Worm (Caenorhabditis elegans): ENCODE data around the gene clec-52.

clec-52 gene

ce11 chrIV:8161774-8162173 lies 6.8 kb downstream of the clec-52 start:
- TF ChIP-seq lin-13 (tag; optimal IDR thresholded peaks at IDR 0.05), result no peak
- no peak for TF ChIP-seq unc-120 (tag; optimal IDR thresholded peaks at IDR 0.05; ENCODE audit: poor library complexity, severe bottlenecking)
- no peak for TF ChIP-seq hlh-1 (tag; optimal IDR thresholded peaks at IDR 0.05)
- no peak for TF ChIP-seq snpc-4 (tag; optimal IDR thresholded peaks at IDR 0.05)
- no peak for TF ChIP-seq pha-4 (tag; optimal IDR thresholded peaks at IDR 0.05)
- no peak for TF ChIP-seq nhr-12 (tag; optimal IDR thresholded peaks at IDR 0.05)
- TF ChIP-seq unc-39 (tag; optimal IDR thresholded peaks at IDR 0.05), result no peak
- no peak for TF ChIP-seq M03D4.4 (tag; optimal IDR thresholded peaks at IDR 0.05)
- no peak for TF ChIP-seq zip-8 (tag; optimal IDR thresholded peaks at IDR 0.05)
- TF ChIP-seq nhr-28 (tag; optimal IDR thresholded peaks at IDR 0.05), result no peak
- no peak for TF ChIP-seq sptf-1 (tag; optimal IDR thresholded peaks at IDR 0.05)
- no peak for TF ChIP-seq bed-3 (GFP tag; optimal IDR thresholded peaks at IDR 0.05)
- no peak for TF ChIP-seq mab-5 (tag; optimal IDR thresholded peaks at IDR 0.05)
- no peak for TF ChIP-seq ceh-39 (tag; optimal IDR thresholded peaks at IDR 0.05)
- TF ChIP-seq ham-2 (GFP tag; optimal IDR thresholded peaks at IDR 0.05), result no peak

DNA sequence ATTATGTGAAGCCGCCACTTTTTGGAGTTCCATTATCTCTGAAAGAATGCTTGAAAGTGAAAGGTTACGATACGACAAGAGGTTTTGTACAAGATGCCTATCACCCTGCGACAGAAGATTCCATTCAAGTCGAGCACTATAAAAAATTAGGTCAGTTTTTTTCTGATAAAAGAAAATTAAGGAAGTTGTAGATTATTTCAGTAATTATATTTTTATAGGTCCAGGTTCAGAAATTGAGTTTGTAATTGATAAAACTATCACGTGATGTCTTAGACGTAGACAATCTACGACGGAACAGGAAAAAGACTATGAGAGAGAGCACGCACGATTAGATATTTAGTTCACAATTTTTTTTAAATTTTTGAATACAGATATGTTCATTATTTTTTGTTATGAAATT lies 8.6 kb downstream of the clec-52 start:
- no peak for TF ChIP-seq snpc-4 (tag; optimal IDR thresholded peaks at IDR 0.05)
- TF ChIP-seq nhr-237 (tag; optimal IDR thresholded peaks at IDR 0.05), result no peak
- TF ChIP-seq tbx-8 (GFP tag; optimal IDR thresholded peaks at IDR 0.05), result no peak
- no peak for TF ChIP-seq mep-1 (tag; optimal IDR thresholded peaks at IDR 0.05)
- TF ChIP-seq lin-13 (tag; optimal IDR thresholded peaks at IDR 0.05), result no peak
- TF ChIP-seq ces-1 (GFP tag; optimal IDR thresholded peaks at IDR 0.05), result no peak
- TF ChIP-seq drap-1 (GFP tag; optimal IDR thresholded peaks at IDR 0.05), result no peak
- no peak for TF ChIP-seq unc-120 (tag; optimal IDR thresholded peaks at IDR 0.05; ENCODE audit: poor library complexity, severe bottlenecking)
- no peak for TF ChIP-seq mab-5 (tag; optimal IDR thresholded peaks at IDR 0.05)
- no peak for TF ChIP-seq pha-4 (tag; optimal IDR thresholded peaks at IDR 0.05)
- TF ChIP-seq lin-32 (GFP tag; optimal IDR thresholded peaks at IDR 0.05), result no peak
- TF ChIP-seq nhr-2 (tag; optimal IDR thresholded peaks at IDR 0.05), result no peak
- no peak for TF ChIP-seq hlh-1 (tag; optimal IDR thresholded peaks at IDR 0.05)
- TF ChIP-seq elt-3 (tag; optimal IDR thresholded peaks at IDR 0.05), result no peak
- TF ChIP-seq ztf-11 (tag; optimal IDR thresholded peaks at IDR 0.05), result no peak

- TF ChIP-seq ceh-43 (GFP tag; optimal IDR thresholded peaks at IDR 0.05), result no peak
- no peak for TF ChIP-seq ces-1 (GFP tag; optimal IDR thresholded peaks at IDR 0.05)
- no peak for TF ChIP-seq blmp-1 (tag; optimal IDR thresholded peaks at IDR 0.05)
- TF ChIP-seq elt-3 (tag; optimal IDR thresholded peaks at IDR 0.05), result no peak
- no peak for TF ChIP-seq mab-5 (tag; optimal IDR thresholded peaks at IDR 0.05)
- TF ChIP-seq ztf-11 (tag; optimal IDR thresholded peaks at IDR 0.05), result no peak
- no peak for TF ChIP-seq ham-2 (GFP tag; optimal IDR thresholded peaks at IDR 0.05)
- TF ChIP-seq zip-8 (tag; optimal IDR thresholded peaks at IDR 0.05), result no peak
- no peak for TF ChIP-seq drap-1 (GFP tag; optimal IDR thresholded peaks at IDR 0.05)
- no peak for TF ChIP-seq mep-1 (tag; optimal IDR thresholded peaks at IDR 0.05)
- TF ChIP-seq unc-39 (tag; optimal IDR thresholded peaks at IDR 0.05), result no peak
- TF ChIP-seq elt-1 (tag; optimal IDR thresholded peaks at IDR 0.05; ENCODE audit: borderline replicate concordance, insufficient read depth), result no peak
- no peak for TF ChIP-seq cnd-1 (tag; optimal IDR thresholded peaks at IDR 0.05)
- no peak for TF ChIP-seq ceh-83 (GFP tag; optimal IDR thresholded peaks at IDR 0.05)
These were observed 9.5 kb downstream of the clec-52 start, which contains the start of gene faah-1 for ce11 chrIV:8159087-8159486. Gene faah-1, plus strand, starts transcription at chrIV:8159387.

ce11 chrIV:8157161-8157560 lies 11.4 kb downstream of the clec-52 start, which contains the start of gene B0218.5:
Gene B0218.5, minus strand, starts transcription at chrIV:8157261.
- TF ChIP-seq unc-120 (tag; optimal IDR thresholded peaks at IDR 0.05; ENCODE audit: poor library complexity, severe bottlenecking) (no peak), unc-62 (GFP tag; optimal IDR thresholded peaks at IDR 0.05) (no peak), sem-2 (GFP tag; optimal IDR thresholded peaks at IDR 0.05) (no peak), lin-32 (GFP tag; optimal IDR thresholded peaks at IDR 0.05) (no peak), blmp-1 (tag; optimal IDR thresholded peaks at IDR 0.05) (no peak)

- TF ChIP-seq ceh-83 (GFP tag; optimal IDR thresholded peaks at IDR 0.05) (no peak), bed-3 (GFP tag; optimal IDR thresholded peaks at IDR 0.05) (no peak), ceh-43 (GFP tag; optimal IDR thresholded peaks at IDR 0.05) (no peak), drap-1 (GFP tag; optimal IDR thresholded peaks at IDR 0.05) (no peak), nhr-237 (tag; optimal IDR thresholded peaks at IDR 0.05) (no peak), nhr-76 (tag; optimal IDR thresholded peaks at IDR 0.05) (no peak), blmp-1 (tag; optimal IDR thresholded peaks at IDR 0.05) (no peak), snpc-4 (tag; optimal IDR thresholded peaks at IDR 0.05) (no peak)
These were observed 13.6 kb downstream of the clec-52 start for ce11 chrIV:8154966-8155365.

All from whole organism, mixed stage, embryonic.